Worm (Caenorhabditis elegans) whole organism, L4 larva: ENCODE measurements around the gene F56C3.1.

Experiments
- R02D3.7 ChIP-seq: fragments of 150-350 bp; sonication (generic microtip); optimal IDR thresholded peaks from 3 replicates; lab custom pipeline; 2014; ENCODE audit warnings: missing biosample characterization, missing genetic modification characterization
- T26A8.4 ChIP-seq: fragments of 200-800 bp; sonication (Bioruptor generic); IDR thresholded peaks from 2 replicates; pipeline ENCODE4 v1.3.6; 2022; ENCODE audit warnings: missing genetic modification characterization, missing compliant biosample characterization
- aly-2 ChIP-seq: sonication (generic microtip); optimal IDR thresholded peaks from 2 replicates; lab custom pipeline; 2018; ENCODE audit warnings: missing biosample characterization, missing genetic modification characterization
- ces-1 ChIP-seq: fragments of 150-350 bp; sonication (generic microtip); optimal IDR thresholded peaks from 4 replicates; lab custom pipeline; 2014; ENCODE audit warnings: missing biosample characterization, missing genetic modification reagents, missing genetic modification characterization
- fkh-10 ChIP-seq: fragments of 150-350 bp; optimal IDR thresholded peaks from 2 replicates; lab custom pipeline; 2014; ENCODE audit warnings: missing biosample characterization, missing genetic modification reagents, missing genetic modification characterization
- gei-8 ChIP-seq: fragments of 200-800 bp; sonication (Bioruptor generic); optimal IDR thresholded peaks from 2 replicates; lab custom pipeline; 2018; ENCODE audit warnings: mild to moderate bottlenecking, missing genetic modification characterization, missing compliant biosample characterization
- jun-1 ChIP-seq: fragments of 150-350 bp; optimal IDR thresholded peaks from 2 replicates; lab custom pipeline; 2014; ENCODE audit warnings: missing biosample characterization, missing genetic modification reagents, missing genetic modification characterization
- lin-13 ChIP-seq: fragments of 150-350 bp; optimal IDR thresholded peaks from 2 replicates; lab custom pipeline; 2014; ENCODE audit warnings: missing biosample characterization, missing genetic modification reagents, missing genetic modification characterization
- lir-3 ChIP-seq: sonication (generic microtip); optimal IDR thresholded peaks from 2 replicates; lab custom pipeline; 2016; ENCODE audit warnings: mild to moderate bottlenecking, missing genetic modification characterization, missing compliant biosample characterization
- mdl-1 ChIP-seq, 2 experiments: fragments of 150-350 bp in 1 of 2; sonication (generic microtip) in 1 of 2; optimal IDR thresholded peaks; 2 replicates each; lab custom pipeline; 2014 to 2017; ENCODE audit warnings: missing biosample characterization in 2 of 2, missing genetic modification characterization in 2 of 2
- nhr-10 ChIP-seq: fragments of 150-350 bp; optimal IDR thresholded peaks from 2 replicates; lab custom pipeline; 2014; ENCODE audit warnings: missing biosample characterization, missing genetic modification characterization
- nhr-42 ChIP-seq: fragments of 200-800 bp; sonication (Bioruptor generic); IDR thresholded peaks from 2 replicates; pipeline ENCODE4 v1.3.6; 2022; ENCODE audit warnings: missing genetic modification characterization, missing compliant biosample characterization
- unc-39 ChIP-seq: sonication (generic microtip); optimal IDR thresholded peaks from 2 replicates; lab custom pipeline; 2017; ENCODE audit warnings: missing biosample characterization, missing genetic modification characterization
- zfp-2 ChIP-seq: sonication (generic microtip); optimal IDR thresholded peaks from 2 replicates; lab custom pipeline; 2016; ENCODE audit warnings: mild to moderate bottlenecking, missing genetic modification characterization, missing compliant biosample characterization

DNA sequence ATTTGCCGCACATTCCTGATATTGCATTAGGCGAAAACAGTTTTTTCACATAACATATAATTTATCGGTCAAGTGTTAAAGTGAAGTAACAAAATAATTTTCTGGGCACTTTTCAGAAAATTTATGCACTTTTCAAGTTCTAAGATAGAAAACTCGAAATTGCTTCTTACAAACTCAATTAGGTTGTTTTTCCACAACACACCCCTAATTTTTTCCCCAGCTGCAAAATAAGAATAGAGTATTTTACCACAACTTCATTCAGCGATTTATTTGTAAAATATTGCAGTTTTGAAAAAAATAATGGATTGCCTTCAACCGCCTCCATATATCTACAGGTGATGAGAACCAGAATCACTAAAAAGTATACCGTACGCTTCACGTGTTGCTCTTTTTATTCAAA is 25.7 kb downstream of the F56C3.1 start, which contains the start of gene srh-19:
- TF ChIP-seq jun-1, result no peak
- no peak for TF ChIP-seq nhr-42
- no peak for TF ChIP-seq fkh-10 (GFP tag; lab: Kevin White, UChicago)
- TF ChIP-seq zfp-2, result no peak
- TF ChIP-seq R02D3.7 (tag; lab: Kevin White, UChicago), result no peak
- no peak for TF ChIP-seq mdl-1 (tag; optimal IDR thresholded peaks at IDR 0.05; lab: Kevin White, UChicago)
- TF ChIP-seq T26A8.4 (GFP tag; lab: Robert Waterston, UW), result no peak
- TF ChIP-seq lir-3 (tag; lab: Kevin White, UChicago), result no peak
- TF ChIP-seq gei-8, result no peak
- TF ChIP-seq aly-2 (tag; lab: Kevin White, UChicago), result no peak
- no peak for TF ChIP-seq lin-13
- TF ChIP-seq unc-39, result no peak
- no peak for TF ChIP-seq nhr-10 (tag; lab: Kevin White, UChicago)
- no peak for TF ChIP-seq ces-1 (GFP tag; lab: Kevin White, UChicago)
